Worm (Caenorhabditis elegans) whole organism, L4/young adult: ENCODE data around the gene scl-10.

Source experiments
- dao-5 ChIP-seq: sonication (generic microtip); optimal IDR thresholded peaks from 2 replicates; lab custom pipeline; 2016; ENCODE audit warnings: missing genotype, missing genetic modification characterization, moderate library complexity, missing compliant biosample characterization
- him-1 ChIP-seq: sonication (generic microtip); optimal IDR thresholded peaks from 2 replicates; lab custom pipeline; 2016; ENCODE audit warnings: missing genotype, missing genetic modification reagents, missing genetic modification characterization, missing compliant biosample characterization

DNA sequence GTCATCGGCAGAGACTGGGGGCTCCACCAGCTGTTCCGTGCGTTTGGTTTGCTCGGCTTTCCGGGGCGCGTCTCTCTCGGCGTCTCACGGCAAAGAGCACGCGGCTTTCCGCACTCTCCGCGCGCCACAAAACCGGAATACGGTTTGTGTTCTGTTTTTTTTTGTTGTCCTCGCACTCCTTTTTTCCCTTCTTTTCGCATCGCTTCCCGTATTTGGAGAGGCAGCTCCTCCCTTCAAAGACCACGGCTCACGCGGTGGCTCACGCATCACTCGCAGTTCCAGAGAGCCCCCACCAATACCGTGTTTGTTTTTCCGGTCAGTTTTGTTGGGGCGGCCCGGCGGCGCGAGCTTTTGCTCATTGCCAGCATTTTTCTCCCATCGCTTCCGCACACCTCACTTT, 25.4 kb upstream of the scl-10 start:
- no peak for TF ChIP-seq dao-5 (tag; lab: Kevin White, UChicago)
- TF ChIP-seq him-1 = no peak
